Worm (Caenorhabditis elegans) whole organism, L1 larva: ENCODE results near the gene F47B10.3.

Experiments
- alr-1 ChIP-seq: fragments of 200-800 bp; sonication (Bioruptor generic); optimal IDR thresholded peaks from 2 replicates; lab custom pipeline; 2018; ENCODE audit warnings: borderline replicate concordance, mild to moderate bottlenecking, missing genetic modification characterization, missing compliant biosample characterization
- ceh-88 ChIP-seq: fragments of 200-800 bp; sonication (Bioruptor generic); IDR thresholded peaks from 2 replicates; pipeline ENCODE4 v1.3.6; 2022; ENCODE audit warnings: missing genetic modification characterization, missing compliant biosample characterization
- dsc-1 ChIP-seq: sonication (generic microtip); optimal IDR thresholded peaks from 2 replicates; lab custom pipeline; 2016; ENCODE audit warnings: mild to moderate bottlenecking, missing genetic modification characterization, missing compliant biosample characterization
- efl-1 ChIP-seq, 4 experiments: fragments of 150-350 bp; optimal IDR thresholded peaks in 3 of 4; peaks in 1 of 4; 1 replicate in 1 of 4; 2 replicates in 3 of 4; lab custom pipeline; 2014; ENCODE audit warnings: missing biosample characterization in 2 of 4, missing genetic modification characterization in 2 of 4, missing genetic modification reagents in 2 of 4
- egl-13 ChIP-seq: sonication (generic microtip); optimal IDR thresholded peaks from 2 replicates; lab custom pipeline; 2016; ENCODE audit warnings: missing genotype, missing genetic modification reagents, missing genetic modification characterization, missing compliant biosample characterization
- egl-27 ChIP-seq, 2 experiments: fragments of 150-350 bp in 1 of 2; sonication (generic microtip); optimal IDR thresholded peaks; 3 replicates each; lab custom pipeline; 2017 to 2018; ENCODE audit warnings: missing biosample characterization in 2 of 2, missing genetic modification characterization in 2 of 2, missing genetic modification reagents in 2 of 2
- fkh-10 ChIP-seq: sonication (generic microtip); optimal IDR thresholded peaks from 2 replicates; lab custom pipeline; 2017; ENCODE audit warnings: missing biosample characterization, missing genetic modification reagents, missing genetic modification characterization
- fkh-4 ChIP-seq: sonication (generic microtip); optimal IDR thresholded peaks from 2 replicates; lab custom pipeline; 2016; ENCODE audit warnings: missing compliant biosample characterization, missing genetic modification characterization, borderline replicate concordance
- fos-1 ChIP-seq: fragments of 150-350 bp; optimal IDR thresholded peaks from 2 replicates; lab custom pipeline; 2014; ENCODE audit warnings: missing biosample characterization, missing genetic modification characterization
- hlh-17 ChIP-seq: fragments of 200-800 bp; sonication (Bioruptor generic); optimal IDR thresholded peaks from 2 replicates; lab custom pipeline; 2018; ENCODE audit warnings: missing genetic modification characterization, mild to moderate bottlenecking, missing compliant biosample characterization, moderate library complexity, borderline replicate concordance
- hlh-4 ChIP-seq: sonication (generic microtip); optimal IDR thresholded peaks from 2 replicates; lab custom pipeline; 2016; ENCODE audit warnings: mild to moderate bottlenecking, missing genetic modification characterization, missing compliant biosample characterization
- jun-1 ChIP-seq: fragments of 150-350 bp; optimal IDR thresholded peaks from 2 replicates; lab custom pipeline; 2014; ENCODE audit warnings: missing biosample characterization, missing genetic modification reagents, missing genetic modification characterization
- lin-13 ChIP-seq: fragments of 150-350 bp; optimal IDR thresholded peaks from 2 replicates; lab custom pipeline; 2014; ENCODE audit warnings: missing biosample characterization, missing genetic modification reagents, missing genetic modification characterization
- lin-14 ChIP-seq: fragments of 200-800 bp; sonication (Bioruptor generic); optimal IDR thresholded peaks from 2 replicates; lab custom pipeline; 2018; ENCODE audit warnings: mild to moderate bottlenecking, missing genetic modification characterization, moderate library complexity, missing compliant biosample characterization
- lsy-2 ChIP-seq, 2 experiments: fragments of 150-350 bp; optimal IDR thresholded peaks; 2 replicates each; lab custom pipeline; 2014; ENCODE audit warnings: missing biosample characterization in 2 of 2, missing genetic modification characterization in 2 of 2
- mab-9 ChIP-seq: fragments of 200-800 bp; sonication (Bioruptor generic); IDR thresholded peaks from 2 replicates; pipeline ENCODE4 v1.3.6; 2022; ENCODE audit warnings: missing genetic modification reagents, missing genetic modification characterization, missing compliant biosample characterization
- mdl-1 ChIP-seq, 2 experiments: fragments of 150-350 bp; optimal IDR thresholded peaks; 2 replicates each; lab custom pipeline; 2014 to 2017; ENCODE audit warnings: missing biosample characterization in 2 of 2, missing genetic modification characterization in 2 of 2, inconsistent platforms in 1 of 2
- mep-1 ChIP-seq: fragments of 150-350 bp; optimal IDR thresholded peaks from 2 replicates; lab custom pipeline; 2014; ENCODE audit warnings: missing biosample characterization, missing genetic modification characterization
- nhr-11 ChIP-seq: fragments of 150-350 bp; optimal IDR thresholded peaks from 2 replicates; lab custom pipeline; 2014; ENCODE audit warnings: missing biosample characterization, missing genetic modification characterization
- nhr-19 ChIP-seq: fragments of 200-800 bp; sonication (Bioruptor generic); conservative IDR thresholded peaks from 2 replicates; pipeline ENCODE4 v1.3.6; 2022; ENCODE audit warnings: missing genetic modification characterization, missing compliant biosample characterization
- nhr-20 ChIP-seq: sonication (generic microtip); optimal IDR thresholded peaks from 2 replicates; lab custom pipeline; 2016; ENCODE audit warnings: mild to moderate bottlenecking, missing genetic modification characterization, missing compliant biosample characterization
- nhr-47 ChIP-seq: sonication (generic microtip); optimal IDR thresholded peaks from 2 replicates; lab custom pipeline; 2016; ENCODE audit warnings: mild to moderate bottlenecking, missing genetic modification characterization, moderate library complexity, missing compliant biosample characterization
- nhr-71 ChIP-seq: sonication (generic microtip); optimal IDR thresholded peaks from 2 replicates; lab custom pipeline; 2016; ENCODE audit warnings: mild to moderate bottlenecking, missing genetic modification characterization, moderate library complexity, missing compliant biosample characterization
- nhr-76 ChIP-seq: sonication (generic microtip); optimal IDR thresholded peaks from 2 replicates; lab custom pipeline; 2017; ENCODE audit warnings: missing biosample characterization, missing genetic modification characterization
- nhr-77 ChIP-seq: fragments of 150-350 bp; optimal IDR thresholded peaks from 2 replicates; lab custom pipeline; 2014; ENCODE audit warnings: missing biosample characterization, missing genetic modification characterization
- nhr-84 ChIP-seq: sonication (generic microtip); optimal IDR thresholded peaks from 2 replicates; lab custom pipeline; 2017; ENCODE audit warnings: missing biosample characterization, missing genetic modification characterization
- nhr-85 ChIP-seq: sonication (generic microtip); peaks from one replicate; lab custom pipeline; 2016; ENCODE audit warnings: missing genetic modification characterization, inconsistent platforms, missing compliant biosample characterization
- pqm-1 ChIP-seq: sonication (generic microtip); optimal IDR thresholded peaks from 3 replicates; lab custom pipeline; 2017; ENCODE audit warnings: missing biosample characterization, missing genetic modification characterization
- rnt-1 ChIP-seq: sonication (generic microtip); optimal IDR thresholded peaks from 2 replicates; lab custom pipeline; 2016; ENCODE audit warnings: mild to moderate bottlenecking, missing genetic modification characterization, moderate library complexity, missing compliant biosample characterization
- skn-1 ChIP-seq: fragments of 150-350 bp; optimal IDR thresholded peaks from 2 replicates; lab custom pipeline; 2014; ENCODE audit warnings: missing biosample characterization, missing genetic modification characterization
- snu-23 ChIP-seq: sonication (generic microtip); optimal IDR thresholded peaks from 2 replicates; lab custom pipeline; 2016; ENCODE audit warnings: missing genetic modification characterization, missing compliant biosample characterization
- sox-4 ChIP-seq: sonication (generic microtip); optimal IDR thresholded peaks from 2 replicates; lab custom pipeline; 2016; ENCODE audit warnings: missing genetic modification characterization, missing compliant biosample characterization
- sptf-1 ChIP-seq: fragments of 150-350 bp; optimal IDR thresholded peaks from 2 replicates; lab custom pipeline; 2014; ENCODE audit warnings: missing biosample characterization, missing genetic modification characterization
- swsn-7 ChIP-seq: sonication (generic microtip); optimal IDR thresholded peaks from 2 replicates; lab custom pipeline; 2016; ENCODE audit warnings: missing genetic modification characterization, missing compliant biosample characterization
- tbx-2 ChIP-seq: sonication (generic microtip); optimal IDR thresholded peaks from 2 replicates; lab custom pipeline; 2016; ENCODE audit warnings: missing genetic modification characterization, missing compliant biosample characterization
- unc-130 ChIP-seq: fragments of 150-350 bp; optimal IDR thresholded peaks from 2 replicates; lab custom pipeline; 2017; ENCODE audit warnings: missing biosample characterization, missing genetic modification characterization, inconsistent platforms
- unc-98 ChIP-seq: fragments of 200-800 bp; sonication (Bioruptor generic); IDR thresholded peaks from 2 replicates; pipeline ENCODE4 v1.3.6; 2022; ENCODE audit warnings: missing genetic modification characterization, missing compliant biosample characterization
- zip-4 ChIP-seq: fragments of 200-800 bp; sonication (Bioruptor generic); optimal IDR thresholded peaks from 2 replicates; lab custom pipeline; 2018; ENCODE audit warnings: mild to moderate bottlenecking, missing genetic modification characterization, moderate library complexity, missing compliant biosample characterization
- ztf-4 ChIP-seq: fragments of 150-350 bp; optimal IDR thresholded peaks from 2 replicates; lab custom pipeline; 2014; ENCODE audit warnings: missing biosample characterization, missing genetic modification characterization

F47B10.3 gene

DNA sequence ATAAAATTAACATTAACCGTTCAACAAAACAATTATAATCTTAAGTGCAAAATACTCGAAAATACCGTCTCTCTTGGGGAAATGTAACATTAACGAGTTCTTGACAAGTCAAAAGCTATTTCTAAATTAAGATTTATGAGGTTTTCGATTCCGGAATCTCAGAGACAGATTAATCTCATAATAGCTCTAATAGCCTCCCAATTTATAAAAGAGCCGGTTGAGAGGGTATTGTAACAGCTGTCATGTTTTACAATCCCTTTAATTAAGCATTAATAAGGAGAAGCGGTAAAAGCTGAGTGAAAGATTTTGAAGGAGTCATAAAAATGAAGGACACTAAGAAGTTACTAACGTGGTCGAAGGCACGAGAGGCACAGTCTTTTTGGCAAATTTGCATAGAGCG lies 40.3 kb upstream of the F47B10.3 start:
- TF ChIP-seq fos-1 (tag; lab: Kevin White, UChicago) (no peak), sptf-1 (tag; lab: Kevin White, UChicago) (no peak), nhr-76 (tag; lab: Kevin White, UChicago) (no peak), mep-1 (no peak), skn-1 (tag; lab: Kevin White, UChicago) (no peak), egl-13 (tag; lab: Kevin White, UChicago) (no peak), snu-23 (GFP tag; lab: Kevin White, UChicago) (no peak), nhr-84 (tag; lab: Kevin White, UChicago) (no peak), unc-98 (no peak), dsc-1 (no peak), nhr-85 (tag; lab: Kevin White, UChicago) (no peak), nhr-77 (tag; lab: Kevin White, UChicago) (no peak)

DNA sequence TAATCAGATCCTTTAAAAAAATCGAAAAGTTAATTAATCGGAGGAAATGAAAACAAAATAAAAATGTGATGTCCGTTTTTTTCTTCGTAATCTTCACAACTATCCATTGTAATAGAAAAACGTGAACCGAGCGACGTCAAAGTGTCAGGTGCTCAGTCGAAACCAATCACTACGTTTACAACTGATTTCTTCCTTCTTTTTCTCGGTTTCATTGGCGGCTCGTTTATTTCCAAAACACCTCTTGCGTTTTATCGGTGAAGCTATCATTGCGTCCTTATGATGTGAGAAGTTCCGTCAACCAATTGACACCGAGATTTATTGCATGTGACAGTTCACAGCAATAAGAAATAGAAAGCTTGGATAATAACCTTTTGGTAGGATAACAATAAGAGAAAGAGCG lies 38.7 kb upstream of the F47B10.3 start:
- TF ChIP-seq lin-14 (GFP tag; lab: Kevin White, UChicago) (peak; percentile 81), lsy-2 (tag; optimal IDR thresholded peaks at IDR 0.05; lab: Kevin White, UChicago) (peak in 1 of 2 experiments; percentile 44), efl-1 (optimal IDR thresholded peaks at IDR 0.05; lab: Kevin White, UChicago) (no peak), efl-1 (GFP tag; optimal IDR thresholded peaks at IDR 0.05 in 1 of 2; lab: Kevin White, UChicago) (peak in 1 of 2 experiments; percentile 13), jun-1 (tag; lab: Kevin White, UChicago) (no peak), nhr-20 (tag; lab: Kevin White, UChicago) (peak; percentile 31), unc-130 (tag; lab: Kevin White, UChicago) (peak; percentile 59), fkh-10 (no peak), rnt-1 (peak; percentile 80), hlh-17 (GFP tag; lab: Kevin White, UChicago) (no peak), nhr-19 (peak; percentile 41), tbx-2 (tag; lab: Kevin White, UChicago) (peak; percentile 21), nhr-71 (tag; lab: Kevin White, UChicago) (peak; percentile 78), alr-1 (no peak), lin-13 (peak; percentile 2)

DNA sequence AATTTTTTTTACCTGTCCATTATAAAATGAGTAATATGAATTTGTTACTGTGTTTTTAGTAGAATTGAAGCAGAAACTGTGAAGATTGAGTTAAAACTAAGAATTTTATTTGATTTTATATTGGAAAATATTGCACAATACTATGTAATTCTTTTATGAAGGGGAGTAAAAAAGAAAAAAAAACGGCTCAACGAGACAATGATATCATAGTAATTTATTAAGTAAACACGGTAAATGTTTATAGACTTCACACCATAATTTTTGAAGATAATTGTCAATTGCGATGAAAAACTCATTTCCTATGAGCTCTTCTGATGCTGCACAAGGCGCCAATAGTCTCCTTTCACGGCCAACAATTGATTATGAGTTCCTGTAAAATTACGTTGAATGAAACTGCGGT lies 32.8 kb upstream of the F47B10.3 start, which contains the start of gene pgp-5:
Gene pgp-5 (minus strand): TSS at position 87 of the 400 bp plus-strand sequence.
- no peak for TF ChIP-seq zip-4
- no peak for TF ChIP-seq unc-130 (tag; lab: Kevin White, UChicago)
- no peak for TF ChIP-seq swsn-7 (tag; lab: Kevin White, UChicago)
- TF ChIP-seq sox-4 = no peak
- TF ChIP-seq pqm-1 (tag; lab: Kevin White, UChicago) = no peak
- no peak for TF ChIP-seq mab-9
- TF ChIP-seq lin-14 (GFP tag; lab: Kevin White, UChicago) = no peak
- no peak for TF ChIP-seq nhr-47
- TF ChIP-seq dsc-1 = no peak
- TF ChIP-seq hlh-17 (GFP tag; lab: Kevin White, UChicago) = no peak
- TF ChIP-seq egl-27 (tag; optimal IDR thresholded peaks at IDR 0.05; lab: Kevin White, UChicago) = no peak
- TF ChIP-seq ztf-4 = no peak
- TF ChIP-seq sptf-1 (tag; lab: Kevin White, UChicago) = no peak
- TF ChIP-seq ceh-88 = no peak
- TF ChIP-seq nhr-85 (tag; lab: Kevin White, UChicago) = no peak
- no peak for TF ChIP-seq nhr-11 (tag; lab: Kevin White, UChicago)

ce11 chrX:10859622-10860021 lies 32.4 kb upstream of the F47B10.3 start:
- no peak for TF ChIP-seq fkh-10
- TF ChIP-seq mdl-1 (tag; optimal IDR thresholded peaks at IDR 0.05; lab: Kevin White, UChicago) = no peak
- TF ChIP-seq jun-1 (tag; lab: Kevin White, UChicago) = no peak
- no peak for TF ChIP-seq hlh-4 (tag; lab: Kevin White, UChicago)
- no peak for TF ChIP-seq fkh-4 (tag; lab: Kevin White, UChicago)
